Worm (Caenorhabditis elegans) whole organism, mixed stage, embryonic: ENCODE results near the gene F46C8.1.

Source experiments
- mab-5 ChIP-seq: fragments of 150-350 bp; optimal IDR thresholded peaks from 2 replicates; lab custom pipeline; 2014; ENCODE audit warnings: missing biosample characterization, missing genetic modification characterization
- snpc-4 ChIP-seq: fragments of 150-350 bp; optimal IDR thresholded peaks from 2 replicates; lab custom pipeline; 2014; ENCODE audit warnings: missing biosample characterization, missing genetic modification characterization

DNA sequence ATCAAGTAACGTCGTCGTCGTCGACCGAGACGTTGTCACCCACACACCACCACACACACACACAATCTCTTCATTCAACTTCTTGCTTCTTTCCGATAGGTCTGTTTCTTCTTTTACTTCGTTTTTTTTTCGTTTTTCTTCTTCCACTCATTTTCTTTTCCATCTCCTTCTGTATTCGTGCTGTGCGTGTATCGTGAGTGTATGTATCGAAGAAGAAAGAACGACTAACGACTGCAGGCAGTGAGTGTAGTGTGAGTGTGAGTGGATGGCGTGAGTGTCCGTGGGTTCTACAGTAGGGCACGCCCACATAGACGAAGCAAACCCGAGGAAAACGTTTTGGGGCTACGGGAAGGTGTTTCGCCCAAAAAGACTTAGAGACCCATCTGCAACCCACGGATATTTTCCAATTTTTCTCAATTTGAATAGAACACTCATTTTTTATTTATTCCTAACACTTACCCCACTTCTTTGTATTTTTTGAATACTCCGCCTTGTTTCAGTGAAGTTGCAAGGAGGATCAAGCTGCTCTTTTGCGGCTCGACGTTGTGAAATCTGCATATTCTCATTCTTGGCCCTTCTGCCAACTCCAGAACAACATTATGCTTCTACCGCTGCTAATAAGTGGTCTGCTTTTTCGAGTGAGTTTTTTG, 37.5 kb downstream of the F46C8.1 start, which contains the start of gene adt-2:
- TF ChIP-seq snpc-4 (tag; lab: Kevin White, UChicago), result no peak
- TF ChIP-seq mab-5, result no peak
